Worm (Caenorhabditis elegans) whole organism, midembryonic: Measurements from ENCODE around the gene pmp-4.

Experiments
- cog-1 ChIP-seq: sonication (generic microtip); optimal IDR thresholded peaks from 2 replicates; lab custom pipeline; 2016; ENCODE audit warnings: missing genetic modification characterization, missing compliant biosample characterization
- flt-1 ChIP-seq: fragments of 200-800 bp; sonication (Bioruptor generic); IDR thresholded peaks from 2 replicates; pipeline ENCODE4 v1.3.6; 2022; ENCODE audit warnings: missing genetic modification characterization, missing compliant biosample characterization
- klf-2 ChIP-seq: fragments of 200-800 bp; sonication (Bioruptor generic); conservative IDR thresholded peaks from 2 replicates; pipeline ENCODE4 v1.3.6; 2022; ENCODE audit warnings: missing genetic modification reagents, missing genetic modification characterization, missing compliant biosample characterization
- ztf-23 ChIP-seq: fragments of 200-800 bp; sonication (Bioruptor generic); IDR thresholded peaks from 2 replicates; pipeline ENCODE4 v1.3.6; 2022; ENCODE audit warnings: missing genetic modification reagents, missing genetic modification characterization, missing compliant biosample characterization

ce11 chrIV:17436552-17436951, 31.1 kb upstream of the pmp-4 start, which contains the start of gene gcy-27:
- TF ChIP-seq klf-2 (GFP tag; lab: Robert Waterston, UW) (no peak), ztf-23 (GFP tag; lab: Robert Waterston, UW) (no peak), flt-1 (no peak), cog-1 (tag; lab: Kevin White, UChicago) (no peak)
